Worm (Caenorhabditis elegans): ENCODE measurements around the gene K01A2.4.

- no peak for TF ChIP-seq duxl-1 (tag; optimal IDR thresholded peaks at IDR 0.05; ENCODE audit: poor library complexity)
- no peak for TF ChIP-seq F37D6.2 (tag; optimal IDR thresholded peaks at IDR 0.05)
- TF ChIP-seq lin-15B (tag; optimal IDR thresholded peaks at IDR 0.05), result no peak
- no peak for TF ChIP-seq nhr-11 (tag; optimal IDR thresholded peaks at IDR 0.05)
- no peak for TF ChIP-seq ZK546.5 (tag; optimal IDR thresholded peaks at IDR 0.05)
- no peak for TF ChIP-seq daf-12 (tag; optimal IDR thresholded peaks at IDR 0.05)
- TF ChIP-seq unc-62 (GFP tag; optimal IDR thresholded peaks at IDR 0.05 in 1 of 2), result no peak
- TF ChIP-seq unc-62 (tag; optimal IDR thresholded peaks at IDR 0.05), result no peak
- no peak for TF ChIP-seq dpl-1 (GFP tag; optimal IDR thresholded peaks at IDR 0.05)
- TF ChIP-seq ZK337.2 (GFP tag; IDR thresholded peaks at IDR 0.05), result no peak
- no peak for TF ChIP-seq attf-4 (tag; optimal IDR thresholded peaks at IDR 0.05)
- no peak for TF ChIP-seq egl-27 (tag; optimal IDR thresholded peaks at IDR 0.05)
- TF ChIP-seq nhr-25 (tag; optimal IDR thresholded peaks at IDR 0.05; ENCODE audit: borderline replicate concordance, insufficient read depth), result no peak
Observed at ce11 chrII:332419-332818, 25.2 kb downstream of the K01A2.4 start, which contains the start of gene cbn-1.
